Worm (Caenorhabditis elegans): ENCODE data around the gene ccm-2.

Gene ccm-2

DNA sequence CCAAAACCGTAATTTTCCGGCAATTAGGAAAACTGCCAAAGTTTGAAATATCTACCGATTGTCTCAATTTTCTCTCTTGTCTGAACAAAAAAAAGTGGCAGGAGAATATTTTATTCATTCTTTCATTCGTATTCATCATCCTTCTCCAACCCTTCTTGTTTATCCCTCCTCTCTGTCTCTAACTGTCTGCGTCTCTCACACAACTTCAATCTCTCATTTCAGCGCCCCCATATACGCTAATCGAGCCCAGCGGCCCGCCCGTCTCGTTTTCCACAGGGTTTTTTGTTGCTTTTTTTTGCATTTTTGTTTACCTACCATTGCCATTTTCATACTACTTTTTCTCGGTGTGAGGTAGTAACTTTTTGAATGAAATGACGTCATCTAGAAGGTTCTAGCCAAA lies 7.9 kb downstream of the ccm-2 start:
- TF ChIP-seq ztf-6 (GFP tag; IDR thresholded peaks at IDR 0.05) (no peak), hmg-1.2 (GFP tag; IDR thresholded peaks at IDR 0.05) (peak; percentile 86)

- TF ChIP-seq chd-7 (tag; optimal IDR thresholded peaks at IDR 0.05) (no peak), hmg-20 (GFP tag; IDR thresholded peaks at IDR 0.05) (no peak), K11D2.4 (GFP tag; IDR thresholded peaks at IDR 0.05) (no peak)
Observed at ce11 chrIV:1843611-1844010, 9.2 kb downstream of the ccm-2 start.

DNA sequence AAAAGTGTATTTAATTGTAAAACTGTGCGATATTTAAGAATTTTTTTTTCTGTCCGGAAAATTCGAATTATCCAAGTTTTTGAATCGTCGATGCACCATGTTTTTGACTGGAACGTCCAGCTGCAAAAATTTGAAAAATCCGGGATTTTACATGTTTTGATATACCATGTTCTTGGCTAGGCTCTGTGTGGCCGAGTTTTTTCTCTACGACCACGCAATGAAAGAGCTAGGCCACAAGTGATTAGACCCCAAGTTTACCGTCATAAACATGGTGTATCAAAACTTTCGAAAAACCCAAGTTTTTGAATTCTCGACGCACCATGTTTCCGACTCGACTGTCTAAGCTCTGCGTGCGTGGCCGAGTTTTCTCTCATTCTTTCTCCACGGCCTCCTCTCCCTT lies 10.2 kb downstream of the ccm-2 start:
- TF ChIP-seq lin-35 (GFP tag; optimal IDR thresholded peaks at IDR 0.05): no peak
- TF ChIP-seq rec-8 (tag; optimal IDR thresholded peaks at IDR 0.05): no peak
- no peak for TF ChIP-seq ccch-3 (GFP tag; optimal IDR thresholded peaks at IDR 0.05)
- TF ChIP-seq lin-26 (GFP tag; IDR thresholded peaks at IDR 0.05): no peak
- TF ChIP-seq F52B5.7 (tag; optimal IDR thresholded peaks at IDR 0.05): no peak
- TF ChIP-seq hlh-26 (GFP tag; conservative IDR thresholded peaks at IDR 0.05): no peak
- no peak for TF ChIP-seq ztf-26 (tag; optimal IDR thresholded peaks at IDR 0.05)
- no peak for TF ChIP-seq nhr-27 (tag; optimal IDR thresholded peaks at IDR 0.05)
- no peak for TF ChIP-seq C06A6.2 (GFP tag; conservative IDR thresholded peaks at IDR 0.05)
- TF ChIP-seq sea-2 (GFP tag; IDR thresholded peaks at IDR 0.05): no peak
- no peak for TF ChIP-seq hrde-1 (tag; optimal IDR thresholded peaks at IDR 0.05; ENCODE audit: borderline replicate concordance)
- TF ChIP-seq ceh-91 (GFP tag; IDR thresholded peaks at IDR 0.05): no peak
- TF ChIP-seq nfya-2 (GFP tag; IDR thresholded peaks at IDR 0.05): no peak

ce11 chrIV:1845061-1845460 lies 10.6 kb downstream of the ccm-2 start:
- TF ChIP-seq nhr-90 (tag; optimal IDR thresholded peaks at IDR 0.05): peak; percentile 34
- peak; percentile 66 for TF ChIP-seq zfh-2 (GFP tag; conservative IDR thresholded peaks at IDR 0.05)
- TF ChIP-seq lag-1 (GFP tag; IDR thresholded peaks at IDR 0.05): no peak
- no peak for TF ChIP-seq snpc-1.1 (tag; optimal IDR thresholded peaks at IDR 0.05; ENCODE audit: insufficient read depth)
- peak; percentile 47 for TF ChIP-seq ets-4 (GFP tag; optimal IDR thresholded peaks at IDR 0.05)
- TF ChIP-seq cebp-1 (GFP tag; IDR thresholded peaks at IDR 0.05): no peak
- peak; percentile 43 for TF ChIP-seq cebp-1 (tag; optimal IDR thresholded peaks at IDR 0.05)
- no peak for TF ChIP-seq dpl-1 (GFP tag; optimal IDR thresholded peaks at IDR 0.05)
- TF ChIP-seq ceh-27 (GFP tag; optimal IDR thresholded peaks at IDR 0.05): no peak
- peak; percentile 26 for TF ChIP-seq attf-5 (GFP tag; optimal IDR thresholded peaks at IDR 0.05)
- TF ChIP-seq hlh-12 (tag; optimal IDR thresholded peaks at IDR 0.05): no peak
- no peak for TF ChIP-seq F55B11.4 (tag; optimal IDR thresholded peaks at IDR 0.05; ENCODE audit: borderline replicate concordance, insufficient read depth)
- TF ChIP-seq nhr-80 (tag; optimal IDR thresholded peaks at IDR 0.05): peak; percentile 91
- peak; percentile 53 for TF ChIP-seq dox-1 (GFP tag; IDR thresholded peaks at IDR 0.05)
- TF ChIP-seq let-607 (tag; optimal IDR thresholded peaks at IDR 0.05): no peak
- peak; percentile 8; the same call in 1 of the 2 replicates for TF ChIP-seq hmg-1.2 (GFP tag; IDR thresholded peaks at IDR 0.05)
- no peak for TF ChIP-seq bed-1 (GFP tag; IDR thresholded peaks at IDR 0.05)

Data from whole organism, young adult.